Worm (Caenorhabditis elegans) whole organism, L4 larva: ENCODE results near the gene tsp-6.
"Not testable (repeated sequence)": the region's sequence is repeated elsewhere in the genome, so short reads cannot be mapped to it uniquely, and the experiment has no call there.

ENCODE experiments used
- D1046.2 ChIP-seq: fragments of 200-800 bp; sonication (Bioruptor generic); IDR thresholded peaks from 2 replicates; pipeline ENCODE4 v1.3.6; 2022; ENCODE audit warnings: missing genetic modification characterization, missing compliant biosample characterization
- F26F4.8 ChIP-seq: fragments of 200-800 bp; sonication (Bioruptor generic); conservative IDR thresholded peaks from 2 replicates; pipeline ENCODE4 v1.3.6; 2022; ENCODE audit warnings: missing genetic modification characterization, missing compliant biosample characterization
- F37D6.2 ChIP-seq: sonication (generic microtip); optimal IDR thresholded peaks from 2 replicates; lab custom pipeline; 2016; ENCODE audit warnings: mild to moderate bottlenecking, missing genetic modification characterization, missing compliant biosample characterization
- F44E2.7 ChIP-seq: fragments of 200-800 bp; sonication (Bioruptor generic); IDR thresholded peaks from 2 replicates; pipeline ENCODE4 v2.1.2; 2022; ENCODE audit warnings: missing genetic modification characterization, missing compliant biosample characterization
- T26A8.4 ChIP-seq: fragments of 200-800 bp; sonication (Bioruptor generic); IDR thresholded peaks from 2 replicates; pipeline ENCODE4 v1.3.6; 2022; ENCODE audit warnings: missing genetic modification characterization, missing compliant biosample characterization
- Y105C5A.15 ChIP-seq: fragments of 200-800 bp; sonication (Bioruptor generic); IDR thresholded peaks from 2 replicates; pipeline ENCODE4 v1.3.6; 2022; ENCODE audit warnings: missing genetic modification characterization, missing compliant biosample characterization
- Y48G9A.11 ChIP-seq: fragments of 200-800 bp; sonication (Bioruptor generic); IDR thresholded peaks from 2 replicates; pipeline ENCODE4 v1.3.6; 2022; ENCODE audit warnings: missing genetic modification reagents, missing genetic modification characterization, missing compliant biosample characterization
- Y5F2A.4 ChIP-seq: fragments of 200-800 bp; sonication (Bioruptor generic); optimal IDR thresholded peaks from 2 replicates; lab custom pipeline; 2018; ENCODE audit warnings: mild to moderate bottlenecking, missing genetic modification characterization, missing compliant biosample characterization
- ZK337.2 ChIP-seq: fragments of 200-800 bp; sonication (Bioruptor generic); IDR thresholded peaks from 2 replicates; pipeline ENCODE4 v1.3.6; 2022; ENCODE audit warnings: missing genetic modification reagents, missing genetic modification characterization, missing compliant biosample characterization
- ama-1 ChIP-seq: fragments of 150-350 bp; optimal IDR thresholded peaks from 2 replicates; lab custom pipeline; 2014; ENCODE audit warnings: inconsistent platforms, mixed read lengths
- arid-1 ChIP-seq: fragments of 200-800 bp; sonication (Bioruptor generic); conservative IDR thresholded peaks from 2 replicates; pipeline ENCODE4 v1.3.6; 2022; ENCODE audit warnings: missing genetic modification reagents, missing genetic modification characterization, missing compliant biosample characterization
- attf-4 ChIP-seq: sonication (generic microtip); optimal IDR thresholded peaks from 3 replicates; lab custom pipeline; 2017; ENCODE audit warnings: missing biosample characterization, missing genetic modification characterization
- ceh-44 ChIP-seq: fragments of 200-800 bp; sonication (Bioruptor generic); IDR thresholded peaks from 2 replicates; pipeline ENCODE4 v1.3.6; 2022; ENCODE audit warnings: missing genetic modification reagents, missing genetic modification characterization, missing compliant biosample characterization
- ceh-62 ChIP-seq: sonication (generic microtip); optimal IDR thresholded peaks from 2 replicates; lab custom pipeline; 2017; ENCODE audit warnings: missing biosample characterization, missing genetic modification characterization
- cey-2 ChIP-seq: sonication (generic microtip); optimal IDR thresholded peaks from 3 replicates; lab custom pipeline; 2017; ENCODE audit warnings: missing genetic modification characterization, mild to moderate bottlenecking, missing compliant biosample characterization, antibody characterized with exemption, borderline replicate concordance; ENCODE audit not compliant: insufficient read depth
- ctbp-1 ChIP-seq: fragments of 200-800 bp; sonication (Bioruptor generic); IDR thresholded peaks from 2 replicates; pipeline ENCODE4 v1.3.6; 2022; ENCODE audit warnings: missing genetic modification reagents, missing genetic modification characterization, missing compliant biosample characterization
- dmd-8 ChIP-seq: fragments of 200-800 bp; sonication (Bioruptor generic); IDR thresholded peaks from 2 replicates; pipeline ENCODE4 v1.3.6; 2022; ENCODE audit warnings: missing genetic modification characterization, missing compliant biosample characterization
- dpl-1 ChIP-seq: fragments of 150-350 bp; optimal IDR thresholded peaks from 2 replicates; lab custom pipeline; 2014; ENCODE audit warnings: missing biosample characterization, missing genetic modification reagents, missing genetic modification characterization
- duxl-1 ChIP-seq: sonication (generic microtip); optimal IDR thresholded peaks from 2 replicates; lab custom pipeline; 2016; ENCODE audit warnings: mild to moderate bottlenecking, missing genetic modification characterization, moderate library complexity, missing compliant biosample characterization; ENCODE audit not compliant: poor library complexity
- egl-43 ChIP-seq: fragments of 200-800 bp; sonication (Bioruptor generic); IDR thresholded peaks from 2 replicates; pipeline ENCODE4 v1.3.6; 2022; ENCODE audit warnings: missing genetic modification reagents, missing genetic modification characterization, missing compliant biosample characterization
- hlh-30 ChIP-seq: sonication (generic microtip); optimal IDR thresholded peaks from 2 replicates; lab custom pipeline; 2017; ENCODE audit warnings: antibody characterized with exemption, mild to moderate bottlenecking, missing genetic modification characterization, missing compliant biosample characterization; ENCODE audit not compliant: insufficient read depth
- hmg-1.1 ChIP-seq: fragments of 200-800 bp; sonication (Bioruptor generic); IDR thresholded peaks from 2 replicates; pipeline ENCODE4 v1.3.6; 2022; ENCODE audit warnings: missing genetic modification reagents, missing genetic modification characterization, missing compliant biosample characterization
- jun-1 ChIP-seq: fragments of 150-350 bp; optimal IDR thresholded peaks from 2 replicates; lab custom pipeline; 2014; ENCODE audit warnings: missing biosample characterization, missing genetic modification reagents, missing genetic modification characterization
- lim-7 ChIP-seq: fragments of 200-800 bp; sonication (Bioruptor generic); IDR thresholded peaks from 2 replicates; pipeline ENCODE4 v1.3.6; 2022; ENCODE audit warnings: missing genetic modification characterization, missing compliant biosample characterization
- lin-1 ChIP-seq: fragments of 200-800 bp; sonication (Bioruptor generic); IDR thresholded peaks from 2 replicates; pipeline ENCODE4 v1.3.6; 2022; ENCODE audit warnings: missing genetic modification reagents, missing genetic modification characterization, missing compliant biosample characterization
- lin-38 ChIP-seq: fragments of 200-800 bp; sonication (Bioruptor generic); IDR thresholded peaks from 2 replicates; pipeline ENCODE4 v1.3.6; 2022; ENCODE audit warnings: missing genetic modification reagents, missing genetic modification characterization, missing compliant biosample characterization
- lir-3 ChIP-seq: sonication (generic microtip); optimal IDR thresholded peaks from 2 replicates; lab custom pipeline; 2016; ENCODE audit warnings: mild to moderate bottlenecking, missing genetic modification characterization, missing compliant biosample characterization
- madf-5 ChIP-seq, 2 experiments: fragments of 200-800 bp; sonication (Bioruptor generic); IDR thresholded peaks; 2 replicates each; pipeline ENCODE4 v1.3.6; 2022; ENCODE audit warnings: missing compliant biosample characterization in 2 of 2, missing genetic modification characterization in 2 of 2
- madf-9 ChIP-seq: fragments of 200-800 bp; sonication (Bioruptor generic); conservative IDR thresholded peaks from 2 replicates; pipeline ENCODE4 v1.3.6; 2022; ENCODE audit warnings: missing genetic modification reagents, missing genetic modification characterization, missing compliant biosample characterization
- mdt-29 ChIP-seq: fragments of 200-800 bp; sonication (Bioruptor generic); IDR thresholded peaks from 2 replicates; pipeline ENCODE4 v1.3.6; 2022; ENCODE audit warnings: missing genetic modification reagents, missing genetic modification characterization, missing compliant biosample characterization
- mxl-2 ChIP-seq: fragments of 200-800 bp; sonication (Bioruptor generic); conservative IDR thresholded peaks from 2 replicates; pipeline ENCODE4 v1.3.6; 2022; ENCODE audit warnings: missing genetic modification reagents, missing genetic modification characterization, missing compliant biosample characterization
- nhr-11 ChIP-seq: fragments of 150-350 bp; optimal IDR thresholded peaks from 2 replicates; lab custom pipeline; 2014; ENCODE audit warnings: missing biosample characterization, missing genetic modification characterization
- nhr-25 ChIP-seq: sonication (generic microtip); optimal IDR thresholded peaks from 2 replicates; lab custom pipeline; 2017; ENCODE audit warnings: missing genetic modification characterization, mild to moderate bottlenecking, missing compliant biosample characterization, antibody characterized with exemption, moderate library complexity, borderline replicate concordance; ENCODE audit not compliant: insufficient read depth
- nhr-41 ChIP-seq: fragments of 200-800 bp; sonication (Bioruptor generic); IDR thresholded peaks from 2 replicates; pipeline ENCODE4 v1.3.6; 2022; ENCODE audit warnings: missing genetic modification reagents, missing genetic modification characterization, missing compliant biosample characterization
- nhr-42 ChIP-seq: fragments of 200-800 bp; sonication (Bioruptor generic); IDR thresholded peaks from 2 replicates; pipeline ENCODE4 v1.3.6; 2022; ENCODE audit warnings: missing genetic modification characterization, missing compliant biosample characterization
- pha-4 ChIP-seq, 2 experiments: fragments of 150-350 bp in 1 of 2; fragments of 200-800 bp in 1 of 2; sonication (Bioruptor generic) in 1 of 2; IDR thresholded peaks in 1 of 2; optimal IDR thresholded peaks in 1 of 2; 2 replicates each; pipeline versions ENCODE4 v1.3.6 to Lab custom; 2014 to 2022; ENCODE audit warnings: missing genetic modification characterization in 2 of 2, missing genetic modification reagents in 2 of 2, missing biosample characterization in 1 of 2, missing compliant biosample characterization in 1 of 2
- php-3 ChIP-seq: fragments of 200-800 bp; sonication (Bioruptor generic); IDR thresholded peaks from 2 replicates; pipeline ENCODE4 v1.3.6; 2022; ENCODE audit warnings: missing genetic modification reagents, missing genetic modification characterization, missing compliant biosample characterization
- snpc-1.2 ChIP-seq: fragments of 200-800 bp; sonication (Bioruptor generic); IDR thresholded peaks from 2 replicates; pipeline ENCODE4 v1.3.6; 2022; ENCODE audit warnings: missing genetic modification reagents, missing genetic modification characterization, missing compliant biosample characterization
- tra-1 ChIP-seq: fragments of 200-800 bp; sonication (Bioruptor generic); IDR thresholded peaks from 2 replicates; pipeline ENCODE4 v1.3.6; 2022; ENCODE audit warnings: missing genetic modification reagents, missing genetic modification characterization, missing compliant biosample characterization
- unc-62 ChIP-seq, 3 experiments: fragments of 150-350 bp in 1 of 3; sonication (generic microtip); optimal IDR thresholded peaks in 2 of 3; peaks in 1 of 3; 1 replicate in 1 of 3; 2 replicates in 2 of 3; lab custom pipeline; 2014 to 2017; ENCODE audit warnings: missing biosample characterization in 3 of 3, missing genetic modification characterization in 3 of 3, missing genetic modification reagents in 3 of 3, missing genotype in 1 of 3
- vab-7 ChIP-seq: fragments of 200-800 bp; sonication (Bioruptor generic); IDR thresholded peaks from 2 replicates; pipeline ENCODE4 v1.3.6; 2022; ENCODE audit warnings: missing genetic modification reagents, missing genetic modification characterization, missing compliant biosample characterization
- zfp-3 ChIP-seq: fragments of 200-800 bp; sonication (Bioruptor generic); conservative IDR thresholded peaks from 2 replicates; pipeline ENCODE4 v1.3.6; 2022; ENCODE audit warnings: missing genetic modification reagents, missing genetic modification characterization, missing compliant biosample characterization

tsp-6 gene

ce11 chrX:2795054-2795453 lies 25.2 kb upstream of the tsp-6 start:
- TF ChIP-seq vab-7 (GFP tag; lab: Robert Waterston, UW) (no peak), hlh-30 (peak; percentile 24)

ce11 chrX:2801666-2802065 lies 18.6 kb upstream of the tsp-6 start:
- TF ChIP-seq dmd-8 (peak; percentile 63; the same call in 1 of the 2 replicates), zfp-3 (GFP tag; lab: Robert Waterston, UW) (0 out of 2 replicates have a peak, but pooled peaks have one; percentile 33), snpc-1.2 (peak; percentile 87), mxl-2 (0 out of 2 replicates have a peak, but pooled peaks have one; percentile 48), arid-1 (GFP tag; lab: Robert Waterston, UW) (peak; percentile 79), lim-7 (GFP tag; lab: Robert Waterston, UW) (peak; percentile 88), php-3 (peak; percentile 55), T26A8.4 (peak; percentile 42), nhr-41 (GFP tag; lab: Robert Waterston, UW) (peak; percentile 52; the same call in 1 of the 2 replicates), F44E2.7 (GFP tag; lab: Robert Waterston, UW) (peak; percentile 91; the same call in 1 of the 2 replicates), ctbp-1 (GFP tag; lab: Robert Waterston, UW) (peak; percentile 64; the same call in 1 of the 2 replicates), hmg-1.1 (GFP tag; lab: Robert Waterston, UW) (peak; percentile 60; the same call in 1 of the 2 replicates), nhr-42 (0 out of 2 replicates have a peak, but pooled peaks have one; percentile 57), pha-4 (GFP tag; IDR thresholded peaks at IDR 0.05; lab: Robert Waterston, UW) (peak; percentile 89; the same call in 1 of the 2 replicates), madf-9 (GFP tag; lab: Robert Waterston, UW) (peak; percentile 67), Y48G9A.11 (GFP tag; lab: Robert Waterston, UW) (0 out of 2 replicates have a peak, but pooled peaks have one; percentile 39), ceh-44 (GFP tag; lab: Robert Waterston, UW) (peak; percentile 67; the same call in 1 of the 2 replicates), madf-5 (GFP tag; IDR thresholded peaks at IDR 0.05; lab: Robert Waterston, UW) (0 out of 4 replicates have a peak, but pooled peaks have one; percentile 17 to 68), egl-43 (GFP tag; lab: Robert Waterston, UW) (peak; percentile 86), tra-1 (GFP tag; lab: Robert Waterston, UW) (peak; percentile 73; the same call in 1 of the 2 replicates), ZK337.2 (GFP tag; lab: Robert Waterston, UW) (peak; percentile 87), F26F4.8 (peak; percentile 76; the same call in 1 of the 2 replicates), D1046.2 (peak; percentile 82), lin-1 (GFP tag; lab: Robert Waterston, UW) (peak; percentile 56; the same call in 1 of the 2 replicates), Y105C5A.15 (GFP tag; lab: Robert Waterston, UW) (0 out of 2 replicates have a peak, but pooled peaks have one; percentile 74), lin-38 (GFP tag; lab: Robert Waterston, UW) (peak; percentile 70), vab-7 (GFP tag; lab: Robert Waterston, UW) (peak; percentile 87)
- not testable (repeated sequence) for TF ChIP-seq pha-4 (tag; optimal IDR thresholded peaks at IDR 0.05; lab: Kevin White, UChicago)
- TF ChIP-seq, all 104 proteins: peak for 27; not testable (repeated sequence) for 77

ce11 chrX:2802562-2803165 lies 17.6 kb upstream of the tsp-6 start, which contains the start of gene C14A11.2:
Gene C14A11.2, plus strand, starts transcription at chrX:2803112.
- TF ChIP-seq cey-2 (tag; lab: Kevin White, UChicago) = no peak
- no peak for TF ChIP-seq attf-4 (tag; lab: Kevin White, UChicago)
- no peak for TF ChIP-seq Y5F2A.4 (GFP tag; lab: Kevin White, UChicago)
- no peak for TF ChIP-seq jun-1
- TF ChIP-seq mxl-2 = no peak
- no peak for TF ChIP-seq ceh-62 (tag; lab: Kevin White, UChicago)
- TF ChIP-seq ctbp-1 (GFP tag; lab: Robert Waterston, UW) = 0 out of 2 replicates have a peak, but pooled peaks have one; percentile 20
- TF ChIP-seq hlh-30 = peak; percentile 87
- no peak for TF ChIP-seq mdt-29 (GFP tag; lab: Robert Waterston, UW)
- peak; percentile 0 for TF ChIP-seq nhr-11 (tag; lab: Kevin White, UChicago)
- TF ChIP-seq unc-62 (GFP tag; optimal IDR thresholded peaks at IDR 0.05 in 1 of 2; lab: Kevin White, UChicago) = peak in 1 of 2 experiments; percentile 92
- TF ChIP-seq unc-62 (tag; optimal IDR thresholded peaks at IDR 0.05; lab: Kevin White, UChicago) = no peak
- TF ChIP-seq lir-3 (tag; lab: Kevin White, UChicago) = no peak
- no peak for TF ChIP-seq arid-1 (GFP tag; lab: Robert Waterston, UW)
- no peak for TF ChIP-seq nhr-25 (tag; lab: Kevin White, UChicago)
- TF ChIP-seq madf-9 (GFP tag; lab: Robert Waterston, UW) = no peak
- TF ChIP-seq ama-1 (lab: Kevin White, UChicago) = no peak
- no peak for TF ChIP-seq nhr-42
- no peak for TF ChIP-seq F37D6.2 (tag; lab: Kevin White, UChicago)
- TF ChIP-seq dpl-1 (GFP tag; lab: Kevin White, UChicago) = no peak
- no peak for TF ChIP-seq Y105C5A.15 (GFP tag; lab: Robert Waterston, UW)
- TF ChIP-seq nhr-41 (GFP tag; lab: Robert Waterston, UW) = no peak
- TF ChIP-seq duxl-1 (tag; lab: Kevin White, UChicago) = no peak
